Worm (Caenorhabditis elegans) whole organism, young adult: ENCODE results near the gene R07B7.6.

Experiments
- B0035.1 ChIP-seq: sonication (generic microtip); optimal IDR thresholded peaks from 2 replicates; lab custom pipeline; 2016; ENCODE audit warnings: missing genetic modification characterization, mild to moderate bottlenecking, missing compliant biosample characterization, missing genotype, missing genetic modification reagents
- D2030.7 ChIP-seq: fragments of 200-800 bp; sonication (Bioruptor generic); IDR thresholded peaks from 2 replicates; pipeline ENCODE4 v1.3.6; 2022; ENCODE audit warnings: missing genetic modification reagents, missing genetic modification characterization, missing compliant biosample characterization
- atf-7 ChIP-seq: sonication (generic microtip); optimal IDR thresholded peaks from 2 replicates; lab custom pipeline; 2017; ENCODE audit warnings: mild to moderate bottlenecking, missing genetic modification characterization, missing compliant biosample characterization
- bed-1 ChIP-seq: fragments of 200-800 bp; sonication (Bioruptor generic); IDR thresholded peaks from 2 replicates; pipeline ENCODE4 v1.3.6; 2022; ENCODE audit warnings: missing genetic modification reagents, missing genetic modification characterization, missing compliant biosample characterization
- chd-7 ChIP-seq: sonication (generic microtip); optimal IDR thresholded peaks from 2 replicates; lab custom pipeline; 2016; ENCODE audit warnings: mild to moderate bottlenecking, missing genetic modification characterization, moderate library complexity, missing compliant biosample characterization
- dpl-1 ChIP-seq: fragments of 150-350 bp; optimal IDR thresholded peaks from 2 replicates; lab custom pipeline; 2014; ENCODE audit warnings: missing biosample characterization, missing genetic modification reagents, missing genetic modification characterization
- hmg-1.2 ChIP-seq: fragments of 200-800 bp; sonication (Bioruptor generic); IDR thresholded peaks from 2 replicates; pipeline ENCODE4 v1.3.6; 2022; ENCODE audit warnings: missing genetic modification reagents, missing genetic modification characterization, missing compliant biosample characterization
- hrde-1 ChIP-seq: sonication (generic microtip); optimal IDR thresholded peaks from 2 replicates; lab custom pipeline; 2016; ENCODE audit warnings: missing genetic modification characterization, mild to moderate bottlenecking, missing compliant biosample characterization, moderate library complexity, missing genotype, missing genetic modification reagents, borderline replicate concordance
- nhr-80 ChIP-seq: sonication (generic microtip); optimal IDR thresholded peaks from 2 replicates; lab custom pipeline; 2016; ENCODE audit warnings: missing genetic modification characterization, missing compliant biosample characterization
- somi-1 ChIP-seq: fragments of 200-800 bp; sonication (Bioruptor generic); optimal IDR thresholded peaks from 2 replicates; lab custom pipeline; 2018; ENCODE audit warnings: mild to moderate bottlenecking, missing genetic modification characterization, missing compliant biosample characterization
- unc-130 ChIP-seq: sonication (generic microtip); optimal IDR thresholded peaks from 2 replicates; lab custom pipeline; 2016; ENCODE audit warnings: missing genetic modification reagents, missing genetic modification characterization, missing compliant biosample characterization
- ztf-3 ChIP-seq: fragments of 200-800 bp; sonication (Bioruptor generic); optimal IDR thresholded peaks from 2 replicates; lab custom pipeline; 2018; ENCODE audit warnings: mild to moderate bottlenecking, missing genetic modification characterization, missing compliant biosample characterization
- ztf-6 ChIP-seq: fragments of 200-800 bp; sonication (Bioruptor generic); IDR thresholded peaks from 2 replicates; pipeline ENCODE4 v1.3.6; 2022; ENCODE audit warnings: missing genetic modification reagents, missing genetic modification characterization, missing compliant biosample characterization

DNA sequence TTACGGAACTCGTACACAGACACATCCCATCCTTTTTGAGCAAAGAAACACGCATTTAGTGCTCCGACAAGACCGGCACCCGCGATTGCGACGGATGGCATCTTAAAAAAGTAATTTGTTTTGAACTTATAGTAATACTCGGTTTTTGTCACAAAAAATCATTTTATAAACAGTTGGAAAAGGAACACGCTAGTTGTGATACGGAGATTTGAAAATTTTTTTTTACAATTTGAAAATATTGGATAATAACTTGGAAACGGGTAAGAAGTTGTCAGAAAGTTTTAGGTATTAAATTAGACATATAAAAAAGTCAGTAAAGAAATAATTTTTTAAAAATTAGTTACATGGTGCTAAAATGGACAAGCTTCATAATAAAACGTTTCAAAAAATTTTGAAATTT is 4.4 kb downstream of the R07B7.6 start, which contains the start of gene kmo-1:
- TF ChIP-seq chd-7 (tag; lab: Kevin White, UChicago) (no peak), ztf-6 (GFP tag; lab: Robert Waterston, UW) (no peak), D2030.7 (GFP tag; lab: Robert Waterston, UW) (no peak), somi-1 (GFP tag; lab: Kevin White, UChicago) (no peak), ztf-3 (no peak), hrde-1 (no peak), hmg-1.2 (GFP tag; lab: Robert Waterston, UW) (no peak), unc-130 (GFP tag; lab: Kevin White, UChicago) (no peak), bed-1 (GFP tag; lab: Robert Waterston, UW) (no peak), dpl-1 (GFP tag; lab: Kevin White, UChicago) (no peak), B0035.1 (no peak), nhr-80 (no peak), atf-7 (no peak)
